Worm (Caenorhabditis elegans) whole organism, midembryonic: ENCODE data around the gene str-121.

ENCODE experiments used
- T22C8.4 ChIP-seq: fragments of 200-800 bp; sonication (Bioruptor generic); IDR thresholded peaks from 2 replicates; pipeline ENCODE4 v1.3.6; 2022; ENCODE audit warnings: missing genetic modification characterization, missing compliant biosample characterization
- cog-1 ChIP-seq: sonication (generic microtip); optimal IDR thresholded peaks from 2 replicates; lab custom pipeline; 2016; ENCODE audit warnings: missing genetic modification characterization, missing compliant biosample characterization
- flt-1 ChIP-seq: fragments of 200-800 bp; sonication (Bioruptor generic); IDR thresholded peaks from 2 replicates; pipeline ENCODE4 v1.3.6; 2022; ENCODE audit warnings: missing genetic modification characterization, missing compliant biosample characterization
- klf-2 ChIP-seq: fragments of 200-800 bp; sonication (Bioruptor generic); conservative IDR thresholded peaks from 2 replicates; pipeline ENCODE4 v1.3.6; 2022; ENCODE audit warnings: missing genetic modification reagents, missing genetic modification characterization, missing compliant biosample characterization
- med-1 ChIP-seq: sonication (generic microtip); optimal IDR thresholded peaks from 2 replicates; lab custom pipeline; 2017; ENCODE audit warnings: missing genetic modification characterization, mild to moderate bottlenecking, missing compliant biosample characterization, antibody characterized with exemption, missing genetic modification reagents; ENCODE audit not compliant: insufficient read depth
- ztf-23 ChIP-seq: fragments of 200-800 bp; sonication (Bioruptor generic); IDR thresholded peaks from 2 replicates; pipeline ENCODE4 v1.3.6; 2022; ENCODE audit warnings: missing genetic modification reagents, missing genetic modification characterization, missing compliant biosample characterization

- no peak for TF ChIP-seq flt-1 (GFP tag; lab: Robert Waterston, UW)
- no peak for TF ChIP-seq cog-1 (tag; lab: Kevin White, UChicago)
- TF ChIP-seq ztf-23 (GFP tag; lab: Robert Waterston, UW) = no peak
- no peak for TF ChIP-seq klf-2 (GFP tag; lab: Robert Waterston, UW)
- no peak for TF ChIP-seq med-1 (GFP tag; lab: Kevin White, UChicago)
- TF ChIP-seq T22C8.4 = no peak
Measured at ce11 chrV:248636-249035, 5.9 kb downstream of the str-121 start.
